Fruit fly (Drosophila melanogaster): ENCODE data around the gene sas.

Gene sas

DNA sequence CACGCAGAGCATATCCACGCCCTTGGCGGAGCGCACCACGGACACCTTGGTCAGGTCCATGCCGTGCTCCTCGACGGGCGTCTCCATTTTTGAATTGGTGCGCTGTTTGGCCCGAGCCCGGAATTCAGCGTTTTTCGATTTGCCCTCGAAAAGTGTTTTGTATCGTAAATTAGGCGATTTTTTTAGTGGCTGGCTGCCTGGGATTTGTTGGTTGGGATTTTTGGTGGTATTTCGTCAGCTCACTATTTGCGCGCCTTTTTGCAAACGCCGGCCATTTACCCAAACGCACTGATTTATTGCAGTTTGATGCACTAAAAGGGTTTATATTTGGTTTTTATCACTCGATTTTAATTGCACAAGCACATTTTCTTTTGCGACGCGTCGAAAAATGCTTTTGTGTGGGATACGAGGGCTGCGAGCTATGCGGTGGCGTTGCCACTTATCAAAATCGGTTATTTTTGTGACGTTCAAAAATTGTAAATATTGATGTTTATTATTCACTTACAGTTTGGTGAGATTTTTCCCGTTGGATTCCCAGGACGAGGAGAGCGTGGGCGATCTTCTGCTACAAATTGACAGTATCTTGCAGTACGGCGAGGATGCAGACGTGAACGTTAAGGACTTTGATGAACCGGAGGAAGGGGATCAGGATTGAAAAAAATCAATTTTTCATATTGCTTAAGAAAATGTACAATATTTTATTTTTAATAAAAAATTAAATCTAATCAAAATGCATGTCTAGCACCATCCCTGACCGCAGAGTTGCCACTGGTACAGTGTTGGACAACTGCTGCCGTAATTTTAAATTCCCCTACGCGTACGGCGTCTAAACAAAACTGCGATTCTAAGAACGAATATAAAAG is 11.8 kb upstream of the sas start, which contains the start of the genes gfzf and Sas-4 (continued):
- TF ChIP-seq Hsf (GFP tag; optimal IDR thresholded peaks at IDR 0.05) (peak; percentile 50), CG14860 (GFP tag; IDR thresholded peaks at IDR 0.05; ENCODE audit: partially characterized antibody) (no peak), pan (optimal IDR thresholded peaks at IDR 0.05) (no peak), pan (GFP tag; optimal IDR thresholded peaks at IDR 0.05 in 1 of 2, IDR thresholded peaks at IDR 0.05 in 1 of 2) (peak in 1 of 2 experiments; percentile 64), D19A (tag; optimal IDR thresholded peaks at IDR 0.05) (no peak), NK7.1 (GFP tag; optimal IDR thresholded peaks at IDR 0.05) (no peak), gcm2 (GFP tag; optimal IDR thresholded peaks at IDR 0.05) (no peak), Sry-δ (GFP tag; optimal IDR thresholded peaks at IDR 0.05) (peak; percentile 23), Deaf1 (tag; optimal IDR thresholded peaks at IDR 0.05) (no peak), CG9932 (GFP tag; IDR thresholded peaks at IDR 0.05) (peak; percentile 79), Lhr (GFP tag; optimal IDR thresholded peaks at IDR 0.05) (peak; percentile 35), CG9609 (GFP tag; optimal IDR thresholded peaks at IDR 0.05) (peak; percentile 23), CG17359 (tag; optimal IDR thresholded peaks at IDR 0.05) (peak; percentile 48), C15 (GFP tag; IDR thresholded peaks at IDR 0.05) (no peak), CG42726 (GFP tag; IDR thresholded peaks at IDR 0.05; ENCODE audit: partially characterized antibody) (no peak), CG8089 (GFP tag; optimal IDR thresholded peaks at IDR 0.05) (peak; percentile 10), pros (GFP tag; optimal IDR thresholded peaks at IDR 0.05) (no peak), CkIIα-i1 (GFP tag; IDR thresholded peaks at IDR 0.05) (no peak), BEAF-32 (GFP tag; optimal IDR thresholded peaks at IDR 0.05) (peak; percentile 40), cato (GFP tag; optimal IDR thresholded peaks at IDR 0.05; ENCODE audit: borderline replicate concordance) (peak; percentile 56), CG1792 (GFP tag; optimal IDR thresholded peaks at IDR 0.05) (no peak), z (GFP tag; IDR thresholded peaks at IDR 0.05) (no peak), zen2 (GFP tag; IDR thresholded peaks at IDR 0.05; ENCODE audit: partially characterized antibody) (no peak), CG16779 (GFP tag; IDR thresholded peaks at IDR 0.05) (no peak), CG13296 (GFP tag; optimal IDR thresholded peaks at IDR 0.05) (peak; percentile 4), E2f1 (GFP tag; IDR thresholded peaks at IDR 0.05) (no peak; the same call in 1 of the 2 replicates), CG6272 (GFP tag; IDR thresholded peaks at IDR 0.05) (peak; percentile 41), lov (optimal IDR thresholded peaks at IDR 0.05) (no peak), lov (GFP tag; IDR thresholded peaks at IDR 0.05) (no peak), sens (GFP tag) (peak; percentile 91), usp (GFP tag; optimal IDR thresholded peaks at IDR 0.05) (no peak), corto (GFP tag; optimal IDR thresholded peaks at IDR 0.05) (no peak), grn (GFP tag; optimal IDR thresholded peaks at IDR 0.05) (no peak), vvl (GFP tag; IDR thresholded peaks at IDR 0.05) (peak; percentile 46; the same call in 1 of the 2 replicates), GATAe (GFP tag; conservative IDR thresholded peaks at IDR 0.05) (peak; percentile 47; the same call in 1 of the 2 replicates), Hr3 (GFP tag; optimal IDR thresholded peaks at IDR 0.05) (peak; percentile 62), chm (GFP tag; IDR thresholded peaks at IDR 0.05) (no peak), CG31441 (GFP tag; IDR thresholded peaks at IDR 0.05) (peak; percentile 57), CG7372 (GFP tag; IDR thresholded peaks at IDR 0.05) (peak; percentile 20), fd102C (GFP tag; optimal IDR thresholded peaks at IDR 0.05) (no peak), ATbp (GFP tag; optimal IDR thresholded peaks at IDR 0.05) (no peak), repo (GFP tag; optimal IDR thresholded peaks at IDR 0.05) (no peak), CG12391 (tag; optimal IDR thresholded peaks at IDR 0.05) (peak; percentile 56), Doc2 (GFP tag; IDR thresholded peaks at IDR 0.05) (no peak), Rx (GFP tag; IDR thresholded peaks at IDR 0.05) (peak; percentile 44; the same call in 1 of the 2 replicates), twi (tag; optimal IDR thresholded peaks at IDR 0.05) (peak; percentile 27), Myb (GFP tag; optimal IDR thresholded peaks at IDR 0.05) (peak; percentile 38), tin (GFP tag; optimal IDR thresholded peaks at IDR 0.05) (peak; percentile 60), Xbp1 (GFP tag; optimal IDR thresholded peaks at IDR 0.05) (peak; percentile 81), CG17328 (GFP tag; IDR thresholded peaks at IDR 0.05) (peak; percentile 48; the same call in 1 of the 2 replicates)

Data from whole organism, embryonic.